Worm (Caenorhabditis elegans) whole organism, early embryonic: ENCODE data around the gene cisd-1.

Experiments used
- B0310.2 ChIP-seq: sonication (generic microtip); optimal IDR thresholded peaks from 2 replicates; lab custom pipeline; 2016; ENCODE audit warnings: mild to moderate bottlenecking, missing genetic modification characterization, missing compliant biosample characterization
- F13C5.2 ChIP-seq: sonication (generic microtip); optimal IDR thresholded peaks from 2 replicates; lab custom pipeline; 2017; ENCODE audit warnings: mild to moderate bottlenecking, missing genetic modification characterization, inconsistent platforms, missing compliant biosample characterization
- aly-1 ChIP-seq: sonication (generic microtip); optimal IDR thresholded peaks from 2 replicates; lab custom pipeline; 2016; ENCODE audit warnings: missing genetic modification characterization, missing compliant biosample characterization
- ama-1 ChIP-seq: fragments of 150-350 bp; optimal IDR thresholded peaks from 2 replicates; lab custom pipeline; 2014
- ceh-13 ChIP-seq: fragments of 200-800 bp; sonication (Bioruptor generic); optimal IDR thresholded peaks from 2 replicates; lab custom pipeline; 2018; ENCODE audit warnings: mild to moderate bottlenecking, missing genetic modification characterization, missing compliant biosample characterization
- ceh-36 ChIP-seq: sonication (generic microtip); optimal IDR thresholded peaks from 2 replicates; lab custom pipeline; 2016; ENCODE audit warnings: missing genetic modification characterization, inconsistent platforms, missing compliant biosample characterization
- ets-7 ChIP-seq: sonication (generic microtip); optimal IDR thresholded peaks from 2 replicates; lab custom pipeline; 2016; ENCODE audit warnings: missing genotype, missing genetic modification characterization, missing compliant biosample characterization
- flt-1 ChIP-seq: fragments of 200-800 bp; sonication (Bioruptor generic); IDR thresholded peaks from 2 replicates; pipeline ENCODE4 v1.3.6; 2022; ENCODE audit warnings: missing genetic modification characterization, missing compliant biosample characterization
- hmbx-1 ChIP-seq: sonication (generic microtip); optimal IDR thresholded peaks from 2 replicates; lab custom pipeline; 2016; ENCODE audit warnings: mild to moderate bottlenecking, missing genetic modification characterization, missing compliant biosample characterization
- hmg-4 ChIP-seq: fragments of 200-800 bp; sonication (Bioruptor generic); optimal IDR thresholded peaks from 2 replicates; lab custom pipeline; 2018; ENCODE audit warnings: mild to moderate bottlenecking, missing genetic modification characterization, missing compliant biosample characterization
- hnd-1 ChIP-seq: sonication (generic microtip); optimal IDR thresholded peaks from 2 replicates; lab custom pipeline; 2016; ENCODE audit warnings: missing genetic modification characterization, missing compliant biosample characterization
- pes-1 ChIP-seq: fragments of 200-800 bp; sonication (Bioruptor generic); IDR thresholded peaks from 2 replicates; pipeline ENCODE4 v1.3.6; 2022; ENCODE audit warnings: missing genetic modification reagents, missing genetic modification characterization, missing compliant biosample characterization
- scrt-1 ChIP-seq: fragments of 200-800 bp; sonication (Bioruptor generic); IDR thresholded peaks from 2 replicates; pipeline ENCODE4 v1.3.6; 2022; ENCODE audit warnings: missing genetic modification characterization, missing compliant biosample characterization
- sea-1 ChIP-seq: fragments of 200-800 bp; sonication (Bioruptor generic); conservative IDR thresholded peaks from 2 replicates; pipeline ENCODE4 v1.3.6; 2022; ENCODE audit warnings: missing genetic modification characterization, missing compliant biosample characterization
- tbx-11 ChIP-seq: fragments of 200-800 bp; sonication (Bioruptor generic); IDR thresholded peaks from 2 replicates; pipeline ENCODE4 v1.3.6; 2022; ENCODE audit warnings: missing genetic modification characterization, missing compliant biosample characterization
- tbx-37 ChIP-seq: fragments of 200-800 bp; sonication (Bioruptor generic); conservative IDR thresholded peaks from 2 replicates; pipeline ENCODE4 v1.3.6; 2022; ENCODE audit warnings: missing genetic modification reagents, missing genetic modification characterization, missing compliant biosample characterization
- tra-4 ChIP-seq: sonication (generic microtip); optimal IDR thresholded peaks from 2 replicates; lab custom pipeline; 2017; ENCODE audit warnings: missing genetic modification characterization, missing compliant biosample characterization

cisd-1 gene

ce11 chrII:11500198-11500597, 30.8 kb upstream of the cisd-1 start, which contains the start of gene B0334.20:
TSS of gene B0334.20 (minus strand) at chrII:11500459.
- TF ChIP-seq scrt-1 (GFP tag; lab: Robert Waterston, UW) (no peak), B0310.2 (tag; lab: Kevin White, UChicago) (no peak), ceh-36 (tag; lab: Kevin White, UChicago) (no peak), tra-4 (tag; lab: Kevin White, UChicago) (no peak), pes-1 (no peak), aly-1 (tag; lab: Kevin White, UChicago) (no peak), tbx-37 (GFP tag; lab: Robert Waterston, UW) (no peak), hnd-1 (tag; lab: Kevin White, UChicago) (no peak), hmbx-1 (tag; lab: Kevin White, UChicago) (no peak), hmg-4 (GFP tag; lab: Kevin White, UChicago) (no peak), tbx-11 (no peak), ets-7 (tag; lab: Kevin White, UChicago) (no peak), flt-1 (no peak), ceh-13 (GFP tag; lab: Kevin White, UChicago) (no peak), sea-1 (GFP tag; lab: Robert Waterston, UW) (no peak), F13C5.2 (tag; lab: Kevin White, UChicago) (no peak), ama-1 (no peak)

DNA sequence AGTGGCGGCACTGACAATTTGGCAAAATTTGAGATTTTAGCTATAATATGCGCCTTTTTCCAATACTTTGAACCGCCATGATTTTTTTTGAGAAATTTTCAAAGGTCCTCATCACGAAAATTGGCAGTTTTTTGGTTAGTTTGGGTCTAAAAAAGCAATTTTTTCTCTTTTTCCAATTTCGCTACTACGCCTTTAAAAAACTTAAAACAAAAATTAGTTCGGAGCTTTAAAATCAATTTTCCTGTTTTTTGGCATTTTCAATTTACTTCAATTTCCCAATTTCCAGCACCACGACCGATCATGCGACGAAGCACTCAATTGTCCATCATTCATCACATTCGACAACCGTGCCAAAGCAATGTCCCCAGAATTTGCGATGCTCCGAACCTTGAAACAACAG, 27.9 kb upstream of the cisd-1 start, which contains the start of gene B0334.5:
TSS of gene B0334.5 (plus strand) at position 301 of the 400 bp plus-strand sequence.
- no peak for TF ChIP-seq pes-1
- TF ChIP-seq aly-1 (tag; lab: Kevin White, UChicago): no peak
- no peak for TF ChIP-seq F13C5.2 (tag; lab: Kevin White, UChicago)
- TF ChIP-seq hmbx-1 (tag; lab: Kevin White, UChicago): no peak
- TF ChIP-seq sea-1 (GFP tag; lab: Robert Waterston, UW): no peak
- no peak for TF ChIP-seq scrt-1 (GFP tag; lab: Robert Waterston, UW)
- TF ChIP-seq tbx-37 (GFP tag; lab: Robert Waterston, UW): no peak
- TF ChIP-seq tbx-11: no peak
- no peak for TF ChIP-seq ets-7 (tag; lab: Kevin White, UChicago)
- TF ChIP-seq hmg-4 (GFP tag; lab: Kevin White, UChicago): no peak
- no peak for TF ChIP-seq hnd-1 (tag; lab: Kevin White, UChicago)
- TF ChIP-seq ceh-13 (GFP tag; lab: Kevin White, UChicago): no peak

- TF ChIP-seq flt-1: no peak
- TF ChIP-seq ceh-36 (tag; lab: Kevin White, UChicago): no peak
- no peak for TF ChIP-seq tbx-37 (GFP tag; lab: Robert Waterston, UW)
- no peak for TF ChIP-seq tra-4 (tag; lab: Kevin White, UChicago)
- no peak for TF ChIP-seq pes-1
- TF ChIP-seq hmbx-1 (tag; lab: Kevin White, UChicago): no peak
- no peak for TF ChIP-seq tbx-11
- no peak for TF ChIP-seq sea-1 (GFP tag; lab: Robert Waterston, UW)
- TF ChIP-seq B0310.2 (tag; lab: Kevin White, UChicago): no peak
- no peak for TF ChIP-seq ets-7 (tag; lab: Kevin White, UChicago)
- TF ChIP-seq aly-1 (tag; lab: Kevin White, UChicago): no peak
- TF ChIP-seq F13C5.2 (tag; lab: Kevin White, UChicago): no peak
- no peak for TF ChIP-seq hnd-1 (tag; lab: Kevin White, UChicago)
- TF ChIP-seq scrt-1 (GFP tag; lab: Robert Waterston, UW): no peak
- no peak for TF ChIP-seq hmg-4 (GFP tag; lab: Kevin White, UChicago)
- TF ChIP-seq ceh-13 (GFP tag; lab: Kevin White, UChicago): no peak
- TF ChIP-seq ama-1: no peak
Measured at ce11 chrII:11496767-11497166, 27.3 kb upstream of the cisd-1 start, which contains the start of gene emc-5. TSS of gene emc-5 (plus strand) at chrII:11496780.

- TF ChIP-seq sea-1 (GFP tag; lab: Robert Waterston, UW) (no peak), tra-4 (tag; lab: Kevin White, UChicago) (no peak), aly-1 (tag; lab: Kevin White, UChicago) (no peak), hmbx-1 (tag; lab: Kevin White, UChicago) (no peak), flt-1 (no peak), scrt-1 (GFP tag; lab: Robert Waterston, UW) (no peak), B0310.2 (tag; lab: Kevin White, UChicago) (no peak), hnd-1 (tag; lab: Kevin White, UChicago) (no peak), tbx-37 (GFP tag; lab: Robert Waterston, UW) (no peak), tbx-11 (no peak), ets-7 (tag; lab: Kevin White, UChicago) (no peak), ceh-13 (GFP tag; lab: Kevin White, UChicago) (no peak), hmg-4 (GFP tag; lab: Kevin White, UChicago) (no peak), pes-1 (no peak), ceh-36 (tag; lab: Kevin White, UChicago) (no peak)
Measured at ce11 chrII:11495806-11496205, 26.4 kb upstream of the cisd-1 start.

- TF ChIP-seq B0310.2 (tag; lab: Kevin White, UChicago) (no peak), hmg-4 (GFP tag; lab: Kevin White, UChicago) (no peak), flt-1 (no peak), F13C5.2 (tag; lab: Kevin White, UChicago) (no peak), hnd-1 (tag; lab: Kevin White, UChicago) (no peak), scrt-1 (GFP tag; lab: Robert Waterston, UW) (no peak), tra-4 (tag; lab: Kevin White, UChicago) (no peak), ceh-13 (GFP tag; lab: Kevin White, UChicago) (no peak), aly-1 (tag; lab: Kevin White, UChicago) (no peak)
Measured at ce11 chrII:11495307-11495706, 25.9 kb upstream of the cisd-1 start, which contains the start of the genes ooc-3 and B0334.4. TSS of gene ooc-3 (minus strand) at chrII:11495321. TSS of gene B0334.4 (plus strand) at chrII:11495692.

ce11 chrII:11492843-11493242, 23.4 kb upstream of the cisd-1 start, which contains the start of gene hacl-1:
TSS of gene hacl-1 (minus strand) at chrII:11492963.
- TF ChIP-seq tbx-11: no peak
- TF ChIP-seq ceh-36 (tag; lab: Kevin White, UChicago): no peak
- no peak for TF ChIP-seq flt-1
- TF ChIP-seq B0310.2 (tag; lab: Kevin White, UChicago): no peak

ce11 chrII:11487999-11488398, 18.6 kb upstream of the cisd-1 start, which contains the start of gene B0334.13:
TSS of gene B0334.13 (plus strand) at chrII:11488299.
- TF ChIP-seq tbx-37 (GFP tag; lab: Robert Waterston, UW): no peak
- TF ChIP-seq ceh-13 (GFP tag; lab: Kevin White, UChicago): no peak
- TF ChIP-seq ceh-36 (tag; lab: Kevin White, UChicago): no peak
